Worm (Caenorhabditis elegans) whole organism, L4 larva: ENCODE measurements around the gene gba-1.

Source experiments
- Y105C5A.15 ChIP-seq: fragments of 200-800 bp; sonication (Bioruptor generic); IDR thresholded peaks from 2 replicates; pipeline ENCODE4 v1.3.6; 2022; ENCODE audit warnings: missing genetic modification characterization, missing compliant biosample characterization
- aha-1 ChIP-seq: fragments of 150-350 bp; peaks from one replicate; lab custom pipeline; 2014; ENCODE audit warnings: missing biosample characterization, missing genetic modification characterization
- ceh-82 ChIP-seq: sonication (generic microtip); optimal IDR thresholded peaks from 2 replicates; lab custom pipeline; 2017; ENCODE audit warnings: missing biosample characterization, missing genetic modification characterization
- ces-1 ChIP-seq: fragments of 150-350 bp; sonication (generic microtip); optimal IDR thresholded peaks from 4 replicates; lab custom pipeline; 2014; ENCODE audit warnings: missing biosample characterization, missing genetic modification reagents, missing genetic modification characterization
- daf-12 ChIP-seq: fragments of 150-350 bp; optimal IDR thresholded peaks from 2 replicates; lab custom pipeline; 2014; ENCODE audit warnings: missing biosample characterization, missing genetic modification reagents, missing genetic modification characterization
- egl-27 ChIP-seq: sonication (generic microtip); optimal IDR thresholded peaks from 3 replicates; lab custom pipeline; 2017; ENCODE audit warnings: missing biosample characterization, missing genetic modification reagents, missing genetic modification characterization
- nhr-11 ChIP-seq: fragments of 150-350 bp; optimal IDR thresholded peaks from 2 replicates; lab custom pipeline; 2014; ENCODE audit warnings: missing biosample characterization, missing genetic modification characterization
- nhr-77 ChIP-seq: fragments of 150-350 bp; optimal IDR thresholded peaks from 2 replicates; lab custom pipeline; 2014; ENCODE audit warnings: missing biosample characterization, missing genetic modification characterization
- pqm-1 ChIP-seq: sonication (generic microtip); optimal IDR thresholded peaks from 2 replicates; lab custom pipeline; 2017; ENCODE audit warnings: missing biosample characterization, missing genetic modification characterization
- rbr-2 ChIP-seq: sonication (generic microtip); optimal IDR thresholded peaks from 2 replicates; lab custom pipeline; 2016; ENCODE audit warnings: missing genotype, missing genetic modification characterization, missing compliant biosample characterization
- snpc-4 ChIP-seq: fragments of 150-350 bp; optimal IDR thresholded peaks from 2 replicates; lab custom pipeline; 2014; ENCODE audit warnings: missing biosample characterization, missing genetic modification characterization
- unc-39 ChIP-seq: sonication (generic microtip); optimal IDR thresholded peaks from 2 replicates; lab custom pipeline; 2017; ENCODE audit warnings: missing biosample characterization, missing genetic modification characterization
- zfp-3 ChIP-seq: fragments of 200-800 bp; sonication (Bioruptor generic); conservative IDR thresholded peaks from 2 replicates; pipeline ENCODE4 v1.3.6; 2022; ENCODE audit warnings: missing genetic modification reagents, missing genetic modification characterization, missing compliant biosample characterization

- TF ChIP-seq pqm-1 (no peak), zfp-3 (no peak), aha-1 (tag; lab: Kevin White, UChicago) (no peak), egl-27 (tag; lab: Kevin White, UChicago) (no peak), ces-1 (GFP tag; lab: Kevin White, UChicago) (no peak), Y105C5A.15 (GFP tag; lab: Robert Waterston, UW) (no peak), nhr-77 (tag; lab: Kevin White, UChicago) (no peak), ceh-82 (no peak), snpc-4 (tag; lab: Kevin White, UChicago) (no peak), rbr-2 (no peak), nhr-11 (tag; lab: Kevin White, UChicago) (no peak), daf-12 (tag; lab: Kevin White, UChicago) (no peak), unc-39 (tag; lab: Kevin White, UChicago) (no peak)
These were observed 15.7 kb downstream of the gba-1 start for ce11 chrII:2192267-2192666.
